Worm (Caenorhabditis elegans) whole organism, midembryonic: ENCODE data around the gene B0457.6.

Experiments
- T22C8.4 ChIP-seq: fragments of 200-800 bp; sonication (Bioruptor generic); IDR thresholded peaks from 2 replicates; pipeline ENCODE4 v1.3.6; 2022; ENCODE audit warnings: missing genetic modification characterization, missing compliant biosample characterization
- flt-1 ChIP-seq: fragments of 200-800 bp; sonication (Bioruptor generic); IDR thresholded peaks from 2 replicates; pipeline ENCODE4 v1.3.6; 2022; ENCODE audit warnings: missing genetic modification characterization, missing compliant biosample characterization
- klf-2 ChIP-seq: fragments of 200-800 bp; sonication (Bioruptor generic); conservative IDR thresholded peaks from 2 replicates; pipeline ENCODE4 v1.3.6; 2022; ENCODE audit warnings: missing genetic modification reagents, missing genetic modification characterization, missing compliant biosample characterization
- med-1 ChIP-seq: sonication (generic microtip); optimal IDR thresholded peaks from 2 replicates; lab custom pipeline; 2017; ENCODE audit warnings: missing genetic modification characterization, mild to moderate bottlenecking, missing compliant biosample characterization, antibody characterized with exemption, missing genetic modification reagents; ENCODE audit not compliant: insufficient read depth
- ref-1 ChIP-seq: fragments of 200-800 bp; sonication (Bioruptor generic); conservative IDR thresholded peaks from 2 replicates; pipeline ENCODE4 v1.3.6; 2022; ENCODE audit warnings: missing genetic modification reagents, missing genetic modification characterization, missing compliant biosample characterization
- tab-1 ChIP-seq: fragments of 200-800 bp; sonication (Bioruptor generic); IDR thresholded peaks from 2 replicates; pipeline ENCODE4 v1.3.6; 2022; ENCODE audit warnings: missing genetic modification characterization, missing compliant biosample characterization
- ztf-23 ChIP-seq: fragments of 200-800 bp; sonication (Bioruptor generic); IDR thresholded peaks from 2 replicates; pipeline ENCODE4 v1.3.6; 2022; ENCODE audit warnings: missing genetic modification reagents, missing genetic modification characterization, missing compliant biosample characterization
- ztf-29 ChIP-seq: fragments of 200-800 bp; sonication (Bioruptor generic); IDR thresholded peaks from 2 replicates; pipeline ENCODE4 v1.3.6; 2022; ENCODE audit warnings: missing genetic modification reagents, missing genetic modification characterization, missing compliant biosample characterization

ce11 chrII:8891606-8892005, 30.6 kb upstream of the B0457.6 start:
- TF ChIP-seq flt-1: no peak
- TF ChIP-seq med-1: no peak
- no peak for TF ChIP-seq ztf-23 (GFP tag; lab: Robert Waterston, UW)
- TF ChIP-seq T22C8.4 (GFP tag; lab: Robert Waterston, UW): no peak
- no peak for TF ChIP-seq ztf-29 (GFP tag; lab: Robert Waterston, UW)
- no peak for TF ChIP-seq ref-1
- no peak for TF ChIP-seq tab-1 (GFP tag; lab: Robert Waterston, UW)
- TF ChIP-seq klf-2 (GFP tag; lab: Robert Waterston, UW): no peak
